Worm (Caenorhabditis elegans) whole organism, L2 larva: ENCODE measurements around the gene msp-19.
"Not testable (repeated sequence)": the region's sequence is repeated elsewhere in the genome, so short reads cannot be mapped to it uniquely, and the experiment has no call there.

Experiments used
- C34F6.9 ChIP-seq: fragments of 150-350 bp; optimal IDR thresholded peaks from 2 replicates; lab custom pipeline; 2014; ENCODE audit warnings: missing biosample characterization, missing genetic modification characterization
- R02D3.7 ChIP-seq: fragments of 150-350 bp; optimal IDR thresholded peaks from 2 replicates; lab custom pipeline; 2014; ENCODE audit warnings: missing biosample characterization, missing genetic modification characterization
- ZK546.5 ChIP-seq: sonication (generic microtip); optimal IDR thresholded peaks from 2 replicates; lab custom pipeline; 2017; ENCODE audit warnings: missing biosample characterization, missing genetic modification characterization
- ama-1 ChIP-seq: fragments of 150-350 bp; optimal IDR thresholded peaks from 2 replicates; lab custom pipeline; 2018; ENCODE audit warnings: inconsistent platforms
- blmp-1 ChIP-seq: sonication (generic microtip); optimal IDR thresholded peaks from 2 replicates; lab custom pipeline; 2017; ENCODE audit warnings: missing genetic modification characterization, mild to moderate bottlenecking, missing compliant biosample characterization, antibody characterized with exemption, moderate library complexity; ENCODE audit not compliant: insufficient read depth
- ceh-82 ChIP-seq: fragments of 150-350 bp; optimal IDR thresholded peaks from 2 replicates; lab custom pipeline; 2014; ENCODE audit warnings: missing biosample characterization, missing genetic modification characterization
- dmd-4 ChIP-seq: sonication (generic microtip); optimal IDR thresholded peaks from 2 replicates; lab custom pipeline; 2017; ENCODE audit warnings: missing biosample characterization, missing genetic modification characterization
- egl-27 ChIP-seq: sonication (generic microtip); optimal IDR thresholded peaks from 3 replicates; lab custom pipeline; 2017; ENCODE audit warnings: missing biosample characterization, missing genetic modification reagents, missing genetic modification characterization
- elt-1 ChIP-seq: fragments of 150-350 bp; optimal IDR thresholded peaks from 2 replicates; lab custom pipeline; 2014; ENCODE audit warnings: missing biosample characterization, missing genetic modification characterization
- elt-3 ChIP-seq: sonication (generic microtip); optimal IDR thresholded peaks from 2 replicates; lab custom pipeline; 2017; ENCODE audit warnings: missing biosample characterization, missing genetic modification characterization
- fos-1 ChIP-seq: fragments of 150-350 bp; optimal IDR thresholded peaks from 2 replicates; lab custom pipeline; 2014; ENCODE audit warnings: missing biosample characterization, missing genetic modification characterization
- gmeb-1 ChIP-seq: fragments of 150-350 bp; optimal IDR thresholded peaks from 2 replicates; lab custom pipeline; 2014; ENCODE audit warnings: missing biosample characterization, missing genetic modification characterization
- lin-11 ChIP-seq: fragments of 150-350 bp; sonication (generic microtip); optimal IDR thresholded peaks from 2 replicates; lab custom pipeline; 2014; ENCODE audit warnings: missing biosample characterization, missing genetic modification characterization, inconsistent platforms, mixed read lengths
- lin-13 ChIP-seq: fragments of 150-350 bp; optimal IDR thresholded peaks from 2 replicates; lab custom pipeline; 2014; ENCODE audit warnings: missing biosample characterization, missing genetic modification reagents, missing genetic modification characterization
- lin-39 ChIP-seq: fragments of 150-350 bp; optimal IDR thresholded peaks from 2 replicates; lab custom pipeline; 2014; ENCODE audit warnings: missing biosample characterization, missing genetic modification reagents, missing genetic modification characterization
- lsy-2 ChIP-seq, 2 experiments: fragments of 150-350 bp in 1 of 2; sonication (generic microtip) in 1 of 2; optimal IDR thresholded peaks; 2 replicates each; lab custom pipeline; 2014 to 2017; ENCODE audit warnings: missing biosample characterization in 2 of 2, missing genetic modification characterization in 2 of 2
- mbf-1 ChIP-seq: sonication (generic microtip); optimal IDR thresholded peaks from 2 replicates; lab custom pipeline; 2017; ENCODE audit warnings: missing biosample characterization, missing genetic modification characterization
- mdl-1 ChIP-seq, 2 experiments: fragments of 150-350 bp in 1 of 2; sonication (generic microtip) in 1 of 2; optimal IDR thresholded peaks; 2 replicates each; lab custom pipeline; 2017; ENCODE audit warnings: missing biosample characterization in 2 of 2, missing genetic modification characterization in 2 of 2
- nhr-10 ChIP-seq: sonication (generic microtip); optimal IDR thresholded peaks from 2 replicates; lab custom pipeline; 2017; ENCODE audit warnings: missing biosample characterization, missing genetic modification characterization
- nhr-12 ChIP-seq: fragments of 150-350 bp; optimal IDR thresholded peaks from 2 replicates; lab custom pipeline; 2014; ENCODE audit warnings: missing biosample characterization, missing genetic modification characterization
- nhr-129 ChIP-seq: fragments of 150-350 bp; optimal IDR thresholded peaks from 2 replicates; lab custom pipeline; 2014; ENCODE audit warnings: missing biosample characterization, missing genetic modification characterization
- nhr-21 ChIP-seq: fragments of 150-350 bp; optimal IDR thresholded peaks from 2 replicates; lab custom pipeline; 2014; ENCODE audit warnings: missing biosample characterization, missing genetic modification characterization
- nhr-237 ChIP-seq: fragments of 150-350 bp; optimal IDR thresholded peaks from 2 replicates; lab custom pipeline; 2014; ENCODE audit warnings: missing biosample characterization, missing genetic modification characterization
- nhr-6 ChIP-seq: fragments of 150-350 bp; optimal IDR thresholded peaks from 2 replicates; lab custom pipeline; 2014; ENCODE audit warnings: missing biosample characterization, missing genetic modification characterization
- sem-4 ChIP-seq: fragments of 150-350 bp; optimal IDR thresholded peaks from 2 replicates; lab custom pipeline; 2014; ENCODE audit warnings: missing biosample characterization, missing genetic modification reagents, missing genetic modification characterization
- skn-1 ChIP-seq: sonication (generic microtip); optimal IDR thresholded peaks from 2 replicates; lab custom pipeline; 2017; ENCODE audit warnings: missing biosample characterization, missing genetic modification characterization
- sma-3 ChIP-seq: sonication (generic microtip); optimal IDR thresholded peaks from 2 replicates; lab custom pipeline; 2016; ENCODE audit warnings: missing genetic modification reagents, missing genetic modification characterization, missing compliant biosample characterization
- sma-9 ChIP-seq, 2 experiments: fragments of 150-350 bp in 1 of 2; sonication (generic microtip) in 1 of 2; optimal IDR thresholded peaks; 2 replicates each; lab custom pipeline; 2014 to 2016; ENCODE audit warnings: missing genetic modification characterization in 2 of 2, mild to moderate bottlenecking in 1 of 2, missing biosample characterization in 1 of 2, missing compliant biosample characterization in 1 of 2, missing genetic modification reagents in 1 of 2, moderate library complexity in 1 of 2
- snpc-4 ChIP-seq: fragments of 150-350 bp; optimal IDR thresholded peaks from 2 replicates; lab custom pipeline; 2014; ENCODE audit warnings: missing biosample characterization, missing genetic modification characterization
- unc-39 ChIP-seq: fragments of 150-350 bp; optimal IDR thresholded peaks from 2 replicates; lab custom pipeline; 2014; ENCODE audit warnings: missing biosample characterization, missing genetic modification characterization
- unc-55 ChIP-seq: fragments of 150-350 bp; sonication (generic microtip); optimal IDR thresholded peaks from 3 replicates; lab custom pipeline; 2014; ENCODE audit warnings: missing biosample characterization, missing genetic modification reagents, missing genetic modification characterization
- zag-1 ChIP-seq: fragments of 150-350 bp; optimal IDR thresholded peaks from 2 replicates; lab custom pipeline; 2014; ENCODE audit warnings: missing biosample characterization, missing genetic modification characterization
- ztf-1 ChIP-seq: fragments of 200-800 bp; sonication (Bioruptor generic); conservative IDR thresholded peaks from 2 replicates; pipeline ENCODE4 v1.3.6; 2022; ENCODE audit warnings: missing genetic modification characterization, missing compliant biosample characterization
- ztf-11 ChIP-seq: sonication (generic microtip); optimal IDR thresholded peaks from 2 replicates; lab custom pipeline; 2017; ENCODE audit warnings: missing biosample characterization, missing genetic modification characterization
- ztf-4 ChIP-seq: fragments of 150-350 bp; optimal IDR thresholded peaks from 2 replicates; lab custom pipeline; 2014; ENCODE audit warnings: missing biosample characterization, missing genetic modification characterization

The msp-19 gene

DNA sequence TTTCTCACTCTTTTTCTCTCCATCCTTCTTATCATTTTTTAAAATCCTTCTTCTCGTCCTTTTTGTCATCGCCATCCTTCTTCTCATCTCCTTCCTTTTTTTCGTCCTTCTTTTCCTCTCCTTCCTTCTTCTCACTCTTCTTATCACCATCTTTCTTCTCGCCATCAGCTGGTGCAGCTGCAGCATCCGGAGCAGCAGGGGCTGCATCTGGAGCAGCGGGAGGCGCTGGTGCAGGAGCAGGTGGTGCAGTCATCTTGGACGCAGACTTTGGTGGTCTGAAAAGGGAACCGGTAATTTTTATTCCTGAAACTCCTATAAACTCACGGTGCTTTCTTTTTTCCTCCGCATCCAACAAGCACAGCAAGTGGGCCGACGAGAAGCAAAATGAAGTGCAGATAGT is 38.7 kb upstream of the msp-19 start:
- TF ChIP-seq nhr-21 (tag; lab: Kevin White, UChicago) (no peak), ztf-11 (no peak), elt-3 (tag; lab: Kevin White, UChicago) (no peak), mdl-1 (tag; optimal IDR thresholded peaks at IDR 0.05; lab: Kevin White, UChicago) (no peak), C34F6.9 (no peak), fos-1 (tag; lab: Kevin White, UChicago) (no peak), skn-1 (tag; lab: Kevin White, UChicago) (no peak), zag-1 (no peak), ama-1 (no peak)
- TF ChIP-seq, all 48 proteins: peak for 0

- TF ChIP-seq nhr-21 (tag; lab: Kevin White, UChicago) (no peak), unc-39 (tag; lab: Kevin White, UChicago) (no peak), sma-3 (no peak), sma-9 (GFP tag; optimal IDR thresholded peaks at IDR 0.05; lab: Kevin White, UChicago) (no peak), sma-9 (tag; optimal IDR thresholded peaks at IDR 0.05; lab: Kevin White, UChicago) (no peak), R02D3.7 (no peak), gmeb-1 (tag; lab: Kevin White, UChicago) (no peak), elt-3 (tag; lab: Kevin White, UChicago) (no peak), ztf-4 (tag; lab: Kevin White, UChicago) (no peak), nhr-237 (tag; lab: Kevin White, UChicago) (no peak), ZK546.5 (no peak), blmp-1 (tag; lab: Kevin White, UChicago) (no peak), nhr-10 (tag; lab: Kevin White, UChicago) (no peak), lin-13 (GFP tag; lab: Kevin White, UChicago) (no peak), nhr-6 (no peak), egl-27 (tag; lab: Kevin White, UChicago) (no peak), ztf-11 (no peak), sem-4 (tag; lab: Kevin White, UChicago) (no peak)
Measured at ce11 chrIV:5224238-5224637, 36.2 kb upstream of the msp-19 start, which contains the start of gene Y59E9AL.8. Gene Y59E9AL.8, minus strand, starts transcription at chrIV:5224338.

- not testable (repeated sequence) for TF ChIP-seq ama-1; skn-1 (tag; lab: Kevin White, UChicago); C34F6.9
Measured at ce11 chrIV:5225277-5225822, 35.0 kb upstream of the msp-19 start, which contains the start of gene cylc-1. Gene cylc-1, minus strand, starts transcription at chrIV:5225772.

DNA sequence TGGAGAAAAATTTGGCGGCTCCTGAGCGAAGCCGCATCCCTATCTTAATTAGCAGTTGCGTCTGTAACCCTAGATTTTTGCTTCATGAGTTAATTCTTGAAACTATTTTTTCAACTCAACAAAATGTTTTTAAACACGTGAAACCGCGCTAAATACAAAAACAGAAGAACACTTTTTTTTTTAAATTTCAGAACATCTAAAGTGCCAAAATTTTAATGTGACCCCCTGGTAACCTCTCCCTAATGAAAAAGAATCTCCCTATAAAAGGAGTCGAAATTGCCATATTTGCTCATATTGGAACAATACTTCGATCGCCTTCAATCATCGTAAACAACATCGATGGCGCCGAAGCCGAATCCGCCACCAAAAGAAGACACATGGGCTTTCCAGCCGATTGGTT is 33.8 kb upstream of the msp-19 start, which contains the start of gene nsph-4.1:
Gene nsph-4.1 (plus strand): TSS at position 301 of the 400 bp plus-strand sequence.
- not testable (repeated sequence) for TF ChIP-seq lin-39, snpc-4, ceh-82 (tag; lab: Kevin White, UChicago)

DNA sequence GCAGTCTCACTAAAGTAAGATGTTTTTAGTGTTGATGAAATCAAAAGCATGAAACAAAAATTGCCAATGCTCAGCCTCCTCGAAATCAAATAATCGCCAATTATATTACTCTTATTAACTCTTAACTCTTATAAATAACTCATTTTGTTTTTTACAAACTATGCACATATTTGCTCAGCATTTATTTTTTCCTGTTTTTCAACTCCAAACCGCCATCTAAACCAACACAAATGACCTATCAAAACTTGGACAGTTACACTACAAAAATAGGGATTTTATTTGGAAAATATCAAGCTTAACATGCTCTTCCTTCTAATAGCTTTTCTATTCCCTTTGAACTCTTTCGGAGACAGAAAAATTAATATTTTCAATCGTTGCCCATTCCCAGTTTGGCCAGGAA is 31.8 kb upstream of the msp-19 start, which contains the start of gene thn-6:
Gene thn-6 (plus strand): TSS at position 301 of the 400 bp plus-strand sequence.
- TF ChIP-seq unc-55 (GFP tag; lab: Kevin White, UChicago) (no peak), skn-1 (tag; lab: Kevin White, UChicago) (no peak), lin-11 (no peak), unc-39 (tag; lab: Kevin White, UChicago) (no peak), sem-4 (tag; lab: Kevin White, UChicago) (no peak), nhr-237 (tag; lab: Kevin White, UChicago) (no peak), C34F6.9 (no peak), R02D3.7 (no peak), dmd-4 (no peak), nhr-129 (tag; lab: Kevin White, UChicago) (no peak), lin-39 (tag; lab: Kevin White, UChicago) (no peak), nhr-12 (tag; lab: Kevin White, UChicago) (no peak), lsy-2 (tag; optimal IDR thresholded peaks at IDR 0.05; lab: Kevin White, UChicago) (no peak), nhr-10 (tag; lab: Kevin White, UChicago) (no peak), ztf-1 (GFP tag; lab: Robert Waterston, UW) (no peak), elt-1 (tag; lab: Kevin White, UChicago) (no peak), mdl-1 (tag; optimal IDR thresholded peaks at IDR 0.05; lab: Kevin White, UChicago) (no peak), ceh-82 (tag; lab: Kevin White, UChicago) (no peak), gmeb-1 (tag; lab: Kevin White, UChicago) (no peak), mbf-1 (tag; lab: Kevin White, UChicago) (no peak)
